Fruit fly (Drosophila melanogaster) S2 (cell line): ENCODE data around the gene Act5C.

Source experiments
- CG8478 ChIP-seq: fragments of >200 bp; optimal IDR thresholded peaks from 2 replicates; lab custom pipeline; 2018
- CTCF ChIP-seq, 2 experiments: fragments of >200 bp; optimal IDR thresholded peaks; 2 replicates each; lab custom pipeline; 2018

dm6 chrX:5892512-5892911, 8.1 kb upstream of the Act5C start:
- TF ChIP-seq CTCF (optimal IDR thresholded peaks at IDR 0.05; lab: Kevin White, UChicago) (no peak), CG8478 (no peak)
